Worm (Caenorhabditis elegans) whole organism, L3 larva: Measurements from ENCODE around the gene F57E7.2.
"Not testable (repeated sequence)": the region's sequence is repeated elsewhere in the genome, so short reads cannot be mapped to it uniquely, and the experiment has no call there.

Experiments used
- R02D3.7 ChIP-seq: fragments of 150-350 bp; optimal IDR thresholded peaks from 2 replicates; lab custom pipeline; 2014; ENCODE audit warnings: missing biosample characterization, missing genetic modification characterization
- aly-2 ChIP-seq: fragments of 150-350 bp; optimal IDR thresholded peaks from 2 replicates; lab custom pipeline; 2014; ENCODE audit warnings: missing biosample characterization, missing genetic modification characterization
- ceh-28 ChIP-seq: fragments of 150-350 bp; optimal IDR thresholded peaks from 2 replicates; lab custom pipeline; 2014; ENCODE audit warnings: missing biosample characterization, missing genetic modification reagents, missing genetic modification characterization
- ceh-82 ChIP-seq: fragments of 150-350 bp; optimal IDR thresholded peaks from 2 replicates; lab custom pipeline; 2014; ENCODE audit warnings: missing biosample characterization, missing genetic modification characterization
- ceh-9 ChIP-seq: sonication (generic microtip); optimal IDR thresholded peaks from 2 replicates; lab custom pipeline; 2018; ENCODE audit warnings: missing biosample characterization, missing genetic modification characterization
- daf-12 ChIP-seq: fragments of 150-350 bp; optimal IDR thresholded peaks from 2 replicates; lab custom pipeline; 2014; ENCODE audit warnings: missing biosample characterization, missing genetic modification reagents, missing genetic modification characterization
- egl-27 ChIP-seq: sonication (generic microtip); optimal IDR thresholded peaks from 4 replicates; lab custom pipeline; 2017; ENCODE audit warnings: missing biosample characterization, missing genetic modification reagents, missing genetic modification characterization
- egl-5 ChIP-seq: fragments of 150-350 bp; optimal IDR thresholded peaks from 2 replicates; lab custom pipeline; 2017; ENCODE audit warnings: missing biosample characterization, missing genetic modification reagents, missing genetic modification characterization, inconsistent platforms
- elt-1 ChIP-seq: fragments of 150-350 bp; optimal IDR thresholded peaks from 2 replicates; lab custom pipeline; 2014; ENCODE audit warnings: missing biosample characterization, missing genetic modification characterization
- elt-2 ChIP-seq: sonication (generic microtip); optimal IDR thresholded peaks from 2 replicates; lab custom pipeline; 2016; ENCODE audit warnings: missing genetic modification reagents, mild to moderate bottlenecking, missing genetic modification characterization, missing compliant biosample characterization
- elt-3 ChIP-seq, 3 experiments: fragments of 150-350 bp in 1 of 3; sonication (generic microtip) in 2 of 3; optimal IDR thresholded peaks; 2 replicates in 2 of 3; 4 replicates in 1 of 3; lab custom pipeline; 2014 to 2017; ENCODE audit warnings: missing biosample characterization in 3 of 3, missing genetic modification characterization in 3 of 3
- eor-1 ChIP-seq, 2 experiments: fragments of 150-350 bp; optimal IDR thresholded peaks; 2 replicates each; lab custom pipeline; 2014 to 2018; ENCODE audit warnings: missing biosample characterization in 2 of 2, missing genetic modification characterization in 2 of 2
- fkh-2 ChIP-seq: fragments of 150-350 bp; optimal IDR thresholded peaks from 2 replicates; lab custom pipeline; 2014; ENCODE audit warnings: missing biosample characterization, missing genetic modification reagents, missing genetic modification characterization
- fos-1 ChIP-seq: fragments of 150-350 bp; optimal IDR thresholded peaks from 2 replicates; lab custom pipeline; 2014; ENCODE audit warnings: missing biosample characterization, missing genetic modification characterization
- hmg-11 ChIP-seq: sonication (generic microtip); optimal IDR thresholded peaks from 2 replicates; lab custom pipeline; 2016; ENCODE audit warnings: missing genetic modification characterization, missing compliant biosample characterization
- lin-15B ChIP-seq: fragments of 150-350 bp; optimal IDR thresholded peaks from 2 replicates; lab custom pipeline; 2014; ENCODE audit warnings: missing biosample characterization, missing genetic modification characterization
- lin-39 ChIP-seq: fragments of 150-350 bp; optimal IDR thresholded peaks from 2 replicates; lab custom pipeline; 2018; ENCODE audit warnings: missing biosample characterization, missing genetic modification reagents, missing genetic modification characterization
- lsy-12 ChIP-seq: sonication (generic microtip); optimal IDR thresholded peaks from 2 replicates; lab custom pipeline; 2016; ENCODE audit warnings: mild to moderate bottlenecking, missing genetic modification characterization, missing compliant biosample characterization
- mdl-1 ChIP-seq: fragments of 150-350 bp; optimal IDR thresholded peaks from 2 replicates; lab custom pipeline; 2014; ENCODE audit warnings: missing biosample characterization, missing genetic modification characterization
- mml-1 ChIP-seq: fragments of 150-350 bp; sonication (generic microtip); optimal IDR thresholded peaks from 3 replicates; lab custom pipeline; 2014; ENCODE audit warnings: missing biosample characterization, missing genetic modification characterization
- nfya-1 ChIP-seq: sonication (generic microtip); optimal IDR thresholded peaks from 2 replicates; lab custom pipeline; 2017; ENCODE audit warnings: missing genetic modification characterization, mild to moderate bottlenecking, missing compliant biosample characterization, antibody characterized with exemption, moderate library complexity; ENCODE audit not compliant: insufficient read depth
- nhr-11 ChIP-seq: fragments of 150-350 bp; optimal IDR thresholded peaks from 2 replicates; lab custom pipeline; 2014; ENCODE audit warnings: missing biosample characterization, missing genetic modification characterization
- nhr-12 ChIP-seq: fragments of 150-350 bp; optimal IDR thresholded peaks from 2 replicates; lab custom pipeline; 2014; ENCODE audit warnings: missing biosample characterization, missing genetic modification characterization
- nhr-23 ChIP-seq: fragments of 150-350 bp; optimal IDR thresholded peaks from 2 replicates; lab custom pipeline; 2014; ENCODE audit warnings: missing biosample characterization, missing genetic modification reagents, missing genetic modification characterization
- nhr-237 ChIP-seq: fragments of 150-350 bp; optimal IDR thresholded peaks from 2 replicates; lab custom pipeline; 2014; ENCODE audit warnings: missing biosample characterization, missing genetic modification characterization
- nhr-25 ChIP-seq: sonication (generic microtip); optimal IDR thresholded peaks from 2 replicates; lab custom pipeline; 2017; ENCODE audit warnings: missing biosample characterization, missing genetic modification characterization
- nhr-28 ChIP-seq: fragments of 150-350 bp; optimal IDR thresholded peaks from 2 replicates; lab custom pipeline; 2014; ENCODE audit warnings: missing biosample characterization, missing genetic modification characterization
- nhr-43 ChIP-seq: sonication (generic microtip); optimal IDR thresholded peaks from 2 replicates; lab custom pipeline; 2016; ENCODE audit warnings: mild to moderate bottlenecking, missing genetic modification characterization, missing compliant biosample characterization; ENCODE audit not compliant: poor library complexity, severe bottlenecking
- nhr-67 ChIP-seq: fragments of 150-350 bp; optimal IDR thresholded peaks from 2 replicates; lab custom pipeline; 2014; ENCODE audit warnings: missing biosample characterization, missing genetic modification characterization
- nhr-76 ChIP-seq: fragments of 150-350 bp; sonication (generic microtip); optimal IDR thresholded peaks from 5 replicates; lab custom pipeline; 2014; ENCODE audit warnings: missing biosample characterization, missing genetic modification characterization
- nhr-77 ChIP-seq: fragments of 150-350 bp; optimal IDR thresholded peaks from 2 replicates; lab custom pipeline; 2014; ENCODE audit warnings: missing biosample characterization, missing genetic modification characterization
- pha-4 ChIP-seq: fragments of 150-350 bp; optimal IDR thresholded peaks from 2 replicates; lab custom pipeline; 2014; ENCODE audit warnings: missing biosample characterization, missing genetic modification reagents, missing genetic modification characterization
- skn-1 ChIP-seq: fragments of 150-350 bp; optimal IDR thresholded peaks from 2 replicates; lab custom pipeline; 2014; ENCODE audit warnings: missing biosample characterization, missing genetic modification characterization
- snpc-4 ChIP-seq: fragments of 150-350 bp; optimal IDR thresholded peaks from 2 replicates; lab custom pipeline; 2014; ENCODE audit warnings: missing biosample characterization, missing genetic modification characterization
- tbx-2 ChIP-seq: sonication (generic microtip); optimal IDR thresholded peaks from 2 replicates; lab custom pipeline; 2016; ENCODE audit warnings: mild to moderate bottlenecking, missing genetic modification characterization, missing compliant biosample characterization
- unc-39 ChIP-seq: sonication (generic microtip); optimal IDR thresholded peaks from 4 replicates; lab custom pipeline; 2017; ENCODE audit warnings: missing biosample characterization, missing genetic modification characterization
- unc-62 ChIP-seq: fragments of 150-350 bp; sonication (generic microtip); optimal IDR thresholded peaks from 4 replicates; lab custom pipeline; 2014; ENCODE audit warnings: missing biosample characterization, missing genetic modification reagents, missing genetic modification characterization
- zag-1 ChIP-seq: fragments of 150-350 bp; optimal IDR thresholded peaks from 2 replicates; lab custom pipeline; 2014; ENCODE audit warnings: missing biosample characterization, missing genetic modification characterization
- ztf-11 ChIP-seq: fragments of 150-350 bp; optimal IDR thresholded peaks from 2 replicates; lab custom pipeline; 2014; ENCODE audit warnings: missing biosample characterization, missing genetic modification characterization

F57E7.2 gene

ce11 chrV:16515140-16515539 lies 32.2 kb upstream of the F57E7.2 start, which contains the start of gene F36D3.5:
TSS of gene F36D3.5 (minus strand) at chrV:16515240.
- not testable (repeated sequence) for TF ChIP-seq ceh-82 (tag; lab: Kevin White, UChicago); ceh-28; egl-5 (tag; lab: Kevin White, UChicago)

DNA sequence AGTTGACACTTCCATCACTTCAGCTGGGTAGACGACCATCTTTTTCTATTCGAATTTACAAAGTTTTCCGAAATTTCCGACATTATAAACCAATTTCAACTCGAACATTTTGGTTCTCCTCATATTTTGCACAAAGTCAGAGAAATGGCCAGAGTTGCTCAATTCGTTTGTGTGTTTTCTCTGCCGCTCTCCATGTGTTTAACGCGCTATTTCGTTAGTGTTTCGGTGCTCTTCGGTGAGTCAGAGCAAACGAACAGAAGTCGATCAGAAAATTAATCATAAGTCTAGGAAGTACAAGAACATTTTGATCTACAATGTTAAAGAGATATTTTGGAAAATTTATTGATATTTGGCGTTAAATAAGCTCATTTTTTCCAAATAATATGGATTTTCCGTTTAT lies 25.7 kb upstream of the F57E7.2 start, which contains the start of gene srr-3:
TSS of gene srr-3 (minus strand) at position 101 of the 400 bp plus-strand sequence.
- TF ChIP-seq egl-27 (tag; lab: Kevin White, UChicago) (no peak), aly-2 (tag; lab: Kevin White, UChicago) (no peak), ztf-11 (no peak), nfya-1 (tag; lab: Kevin White, UChicago) (no peak), unc-39 (no peak), nhr-23 (no peak), lsy-12 (tag; lab: Kevin White, UChicago) (no peak), tbx-2 (tag; lab: Kevin White, UChicago) (no peak), skn-1 (tag; lab: Kevin White, UChicago) (no peak), mml-1 (tag; lab: Kevin White, UChicago) (no peak), eor-1 (tag; optimal IDR thresholded peaks at IDR 0.05; lab: Kevin White, UChicago) (no peak), elt-3 (tag; optimal IDR thresholded peaks at IDR 0.05; lab: Kevin White, UChicago) (no peak), ceh-82 (tag; lab: Kevin White, UChicago) (no peak), hmg-11 (tag; lab: Kevin White, UChicago) (no peak), elt-2 (tag; lab: Kevin White, UChicago) (no peak)
- TF ChIP-seq, all 47 proteins: peak for 0

DNA sequence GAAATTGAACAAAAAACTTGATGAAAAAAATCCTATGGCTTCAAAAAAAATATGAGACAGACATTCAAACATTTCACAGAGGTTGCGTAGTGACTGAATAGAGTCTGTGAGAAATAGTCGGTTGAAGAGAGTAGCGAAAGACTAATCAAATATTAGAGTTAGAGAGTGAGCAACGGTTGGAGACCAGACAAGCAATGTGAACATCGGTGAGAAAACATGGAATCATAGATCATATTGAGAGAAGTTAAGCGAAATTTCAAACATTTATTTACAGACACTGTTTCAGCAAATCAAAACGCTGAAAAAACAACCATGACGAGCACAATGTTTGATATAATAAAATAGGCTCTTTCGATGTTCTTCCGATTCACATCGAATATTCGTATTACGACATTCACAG lies 23.7 kb upstream of the F57E7.2 start:
- TF ChIP-seq egl-27 (tag; lab: Kevin White, UChicago) (no peak), pha-4 (tag; lab: Kevin White, UChicago) (peak; percentile 49)

- TF ChIP-seq nhr-43 (tag; lab: Kevin White, UChicago) = no peak
- TF ChIP-seq, all 47 proteins: peak for 0
These were observed 22.9 kb upstream of the F57E7.2 start, which contains the start of gene nhr-54 for ce11 chrV:16505828-16506227. TSS of gene nhr-54 (minus strand) at chrV:16505928.

DNA sequence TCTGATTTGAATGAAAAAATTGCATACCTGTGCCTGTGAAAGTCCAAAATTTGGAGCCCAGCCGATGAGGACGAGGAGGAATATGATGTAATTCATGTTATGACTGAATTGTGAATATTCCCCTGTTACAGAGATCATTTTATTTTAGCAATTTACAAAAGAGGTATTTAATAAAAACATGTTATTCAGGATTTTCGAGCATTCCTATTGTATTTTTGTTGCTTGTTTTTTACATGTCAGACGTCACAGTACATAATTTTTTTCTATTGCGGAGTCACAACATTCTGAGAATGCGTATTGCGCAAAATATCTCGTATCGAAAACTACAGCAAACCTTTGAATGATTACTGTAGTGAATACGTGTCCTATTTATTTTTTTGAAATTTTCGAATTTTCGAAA lies 20.2 kb upstream of the F57E7.2 start, which contains the start of gene F36D3.14:
TSS of gene F36D3.14 (minus strand) at position 101 of the 400 bp plus-strand sequence.
- no peak for TF ChIP-seq nhr-28
- TF ChIP-seq nhr-77 (tag; lab: Kevin White, UChicago) = no peak
- TF ChIP-seq egl-5 (tag; lab: Kevin White, UChicago) = no peak
- no peak for TF ChIP-seq lin-15B (tag; lab: Kevin White, UChicago)
- TF ChIP-seq ceh-28 = no peak
- no peak for TF ChIP-seq ztf-11
- no peak for TF ChIP-seq nhr-25
- TF ChIP-seq mml-1 (tag; lab: Kevin White, UChicago) = no peak
- no peak for TF ChIP-seq nhr-12 (tag; lab: Kevin White, UChicago)
- TF ChIP-seq elt-3 (tag; optimal IDR thresholded peaks at IDR 0.05; lab: Kevin White, UChicago) = no peak
- TF ChIP-seq R02D3.7 = no peak
- TF ChIP-seq fkh-2 (tag; lab: Kevin White, UChicago) = no peak
- TF ChIP-seq elt-1 (tag; lab: Kevin White, UChicago) = no peak

DNA sequence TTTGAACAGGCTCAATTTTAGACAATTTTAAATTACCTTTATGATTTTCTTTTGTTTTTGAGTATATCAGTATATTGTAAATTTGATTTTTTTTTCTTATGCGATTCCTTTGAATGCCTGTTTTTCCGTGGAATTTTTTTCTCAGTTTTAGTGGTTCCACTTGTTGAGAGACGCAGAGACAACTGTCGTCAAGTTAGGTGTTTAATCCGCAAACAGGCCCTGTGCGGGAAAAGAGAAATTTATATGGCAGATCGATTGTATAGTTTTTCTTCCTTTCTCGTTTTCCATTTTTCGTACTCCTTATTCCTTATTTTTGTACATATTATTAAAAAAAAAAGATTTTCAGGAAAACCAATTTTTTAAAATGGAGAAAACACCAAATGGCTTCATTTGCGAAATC lies 16.1 kb upstream of the F57E7.2 start, which contains the start of gene F36D3.1:
TSS of gene F36D3.1 (plus strand) at position 347 of the 400 bp plus-strand sequence.
- TF ChIP-seq snpc-4 = peak; percentile 70
- TF ChIP-seq egl-5 (tag; lab: Kevin White, UChicago) = no peak
- no peak for TF ChIP-seq nhr-237 (tag; lab: Kevin White, UChicago)
- TF ChIP-seq ztf-11 = no peak
- TF ChIP-seq nhr-77 (tag; lab: Kevin White, UChicago) = no peak
- peak; percentile 36 for TF ChIP-seq ceh-28
- no peak for TF ChIP-seq nhr-23
- no peak for TF ChIP-seq elt-3 (tag; optimal IDR thresholded peaks at IDR 0.05; lab: Kevin White, UChicago)
- TF ChIP-seq mml-1 (tag; lab: Kevin White, UChicago) = no peak
- TF ChIP-seq elt-2 (tag; lab: Kevin White, UChicago) = peak; percentile 19
- no peak for TF ChIP-seq nhr-11 (tag; lab: Kevin White, UChicago)
- TF ChIP-seq tbx-2 (tag; lab: Kevin White, UChicago) = no peak
- no peak for TF ChIP-seq mdl-1 (tag; lab: Kevin White, UChicago)
- TF ChIP-seq fkh-2 (tag; lab: Kevin White, UChicago) = no peak
- no peak for TF ChIP-seq daf-12
- no peak for TF ChIP-seq aly-2 (tag; lab: Kevin White, UChicago)
- TF ChIP-seq nfya-1 (tag; lab: Kevin White, UChicago) = peak; percentile 70
- TF ChIP-seq nhr-43 (tag; lab: Kevin White, UChicago) = no peak
- TF ChIP-seq hmg-11 (tag; lab: Kevin White, UChicago) = peak; percentile 22
- no peak for TF ChIP-seq ceh-9 (tag; lab: Kevin White, UChicago)
- TF ChIP-seq skn-1 (tag; lab: Kevin White, UChicago) = peak; percentile 15
- TF ChIP-seq nhr-67 = no peak
- no peak for TF ChIP-seq ceh-82 (tag; lab: Kevin White, UChicago)
- no peak for TF ChIP-seq R02D3.7
- TF ChIP-seq pha-4 (tag; lab: Kevin White, UChicago) = peak; percentile 58
- TF ChIP-seq nhr-76 (tag; lab: Kevin White, UChicago) = no peak
- TF ChIP-seq nhr-28 = no peak
- TF ChIP-seq unc-62 = no peak
- no peak for TF ChIP-seq zag-1 (tag; lab: Kevin White, UChicago)
- TF ChIP-seq fos-1 (tag; lab: Kevin White, UChicago) = no peak
- no peak for TF ChIP-seq lin-39
- no peak for TF ChIP-seq lsy-12 (tag; lab: Kevin White, UChicago)
